Fruit fly (Drosophila melanogaster) whole organism, prepupa: ENCODE measurements around the gene Nsun5.

Source experiments
- CG10631 ChIP-seq: fragments of 200-800 bp; sonication (Bioruptor generic); optimal IDR thresholded peaks from 2 replicates; lab custom pipeline; 2016; ENCODE audit warnings: missing biosample characterization, missing genetic modification characterization
- CG10669 ChIP-seq: fragments of 200-800 bp; sonication (Bioruptor generic); optimal IDR thresholded peaks from 3 replicates; lab custom pipeline; 2018; ENCODE audit warnings: missing biosample characterization, mild to moderate bottlenecking, missing genetic modification characterization, moderate library complexity
- CG11294 ChIP-seq: fragments of 200-800 bp; sonication (Bioruptor generic); IDR thresholded peaks from 2 replicates; pipeline ENCODE4 v1.3.6; 2022; ENCODE audit warnings: missing biosample characterization, missing genetic modification characterization
- CG11762 ChIP-seq: fragments of 200-800 bp; sonication (Bioruptor generic); optimal IDR thresholded peaks from 3 replicates; lab custom pipeline; 2016; ENCODE audit warnings: missing biosample characterization, missing genetic modification characterization; ENCODE audit not compliant: insufficient read depth
- CG16779 ChIP-seq: fragments of 200-800 bp; sonication (Bioruptor generic); optimal IDR thresholded peaks from 3 replicates; lab custom pipeline; 2017; ENCODE audit warnings: missing biosample characterization, mild to moderate bottlenecking, missing genetic modification characterization
- CG3032 ChIP-seq: fragments of 200-800 bp; optimal IDR thresholded peaks from 2 replicates; lab custom pipeline; 2019; ENCODE audit warnings: missing biosample characterization, mild to moderate bottlenecking, missing genetic modification characterization, moderate library complexity
- CG31627 ChIP-seq: fragments of 200-800 bp; sonication (Bioruptor generic); optimal IDR thresholded peaks from 3 replicates; lab custom pipeline; 2016; ENCODE audit warnings: missing biosample characterization, missing genetic modification characterization
- CG32006 ChIP-seq: fragments of 200-800 bp; sonication (Bioruptor generic); optimal IDR thresholded peaks from 3 replicates; lab custom pipeline; 2017; ENCODE audit warnings: missing biosample characterization, mild to moderate bottlenecking, missing genetic modification characterization
- CG34406 ChIP-seq: fragments of 200-800 bp; sonication (Bioruptor generic); optimal IDR thresholded peaks from 3 replicates; lab custom pipeline; 2016; ENCODE audit warnings: missing biosample characterization, missing genetic modification characterization
- CG3919 ChIP-seq: fragments of 200-800 bp; sonication (Bioruptor generic); optimal IDR thresholded peaks from 3 replicates; lab custom pipeline; 2016; ENCODE audit warnings: missing biosample characterization, missing genetic modification characterization
- CG4318 ChIP-seq: fragments of 200-800 bp; sonication (Bioruptor generic); optimal IDR thresholded peaks from 3 replicates; lab custom pipeline; 2017; ENCODE audit warnings: missing biosample characterization, mild to moderate bottlenecking, missing genetic modification characterization
- CG6163 ChIP-seq: fragments of 200-800 bp; sonication (Bioruptor generic); IDR thresholded peaks from 3 replicates; pipeline ENCODE4 v1.3.6; 2022; ENCODE audit warnings: missing biosample characterization, missing genetic modification characterization
- CG6276 ChIP-seq: fragments of 200-800 bp; sonication (Bioruptor generic); optimal IDR thresholded peaks from 2 replicates; lab custom pipeline; 2017; ENCODE audit warnings: missing biosample characterization, mild to moderate bottlenecking, missing genetic modification characterization
- CG6808 ChIP-seq: fragments of 200-800 bp; sonication (Bioruptor generic); optimal IDR thresholded peaks from 3 replicates; lab custom pipeline; 2017; ENCODE audit warnings: missing biosample characterization, missing genetic modification characterization, mild to moderate bottlenecking, moderate library complexity, missing genetic modification reagents
- CG6854 ChIP-seq: fragments of 200-800 bp; sonication (Bioruptor generic); optimal IDR thresholded peaks from 2 replicates; lab custom pipeline; 2017; ENCODE audit warnings: missing biosample characterization, mild to moderate bottlenecking, missing genetic modification characterization
- CG7368 ChIP-seq: fragments of 200-800 bp; sonication (Bioruptor generic); optimal IDR thresholded peaks from 3 replicates; lab custom pipeline; 2016; ENCODE audit warnings: missing biosample characterization, missing genetic modification characterization
- CG8119 ChIP-seq: fragments of 200-800 bp; sonication (Bioruptor generic); IDR thresholded peaks from 3 replicates; pipeline ENCODE4 v1.3.6; 2022; ENCODE audit warnings: missing biosample characterization, missing genetic modification characterization
- CG8632 ChIP-seq: fragments of 200-800 bp; sonication (Bioruptor generic); optimal IDR thresholded peaks from 3 replicates; lab custom pipeline; 2016; ENCODE audit warnings: missing biosample characterization, missing genetic modification characterization
- CG9139 ChIP-seq: fragments of 200-800 bp; sonication (Bioruptor generic); optimal IDR thresholded peaks from 3 replicates; lab custom pipeline; 2017; ENCODE audit warnings: missing biosample characterization, mild to moderate bottlenecking, missing genetic modification characterization
- Eip78C ChIP-seq: fragments of 200-800 bp; sonication (Bioruptor generic); peaks from one replicate; lab custom pipeline; 2016; ENCODE audit warnings: missing biosample characterization, missing genetic modification characterization
- Eip93F ChIP-seq: fragments of 200-800 bp; sonication (Bioruptor generic); optimal IDR thresholded peaks from 2 replicates; lab custom pipeline; 2016; ENCODE audit warnings: missing biosample characterization, mild to moderate bottlenecking, missing genetic modification characterization
- Ets21C ChIP-seq: fragments of 200-800 bp; sonication (Bioruptor generic); optimal IDR thresholded peaks from 3 replicates; lab custom pipeline; 2016; ENCODE audit warnings: missing biosample characterization, missing genetic modification characterization
- Gug ChIP-seq: fragments of 200-800 bp; sonication (Bioruptor generic); IDR thresholded peaks from 2 replicates; pipeline ENCODE4 v1.3.6; 2022; ENCODE audit warnings: missing biosample characterization, missing genetic modification characterization
- Hr38 ChIP-seq: sonication (Bioruptor generic); optimal IDR thresholded peaks from 2 replicates; lab custom pipeline; 2016; ENCODE audit warnings: missing biosample characterization, missing genetic modification characterization
- Hr4 ChIP-seq: fragments of 200-800 bp; sonication (Bioruptor generic); optimal IDR thresholded peaks from 3 replicates; lab custom pipeline; 2016; ENCODE audit warnings: missing biosample characterization, missing genetic modification characterization
- Lpt ChIP-seq: fragments of 200-800 bp; sonication (Bioruptor generic); optimal IDR thresholded peaks from 3 replicates; lab custom pipeline; 2016; ENCODE audit warnings: missing biosample characterization, missing genetic modification characterization
- Met ChIP-seq: fragments of 200-800 bp; sonication (Bioruptor generic); optimal IDR thresholded peaks from 3 replicates; lab custom pipeline; 2016; ENCODE audit warnings: missing biosample characterization, missing genetic modification characterization
- OdsH ChIP-seq: fragments of 200-800 bp; sonication (Bioruptor generic); optimal IDR thresholded peaks from 3 replicates; lab custom pipeline; 2016; ENCODE audit warnings: missing biosample characterization, missing genetic modification characterization
- Smox ChIP-seq: fragments of 200-800 bp; sonication (Bioruptor generic); optimal IDR thresholded peaks from 3 replicates; lab custom pipeline; 2016; ENCODE audit warnings: missing biosample characterization, missing genetic modification characterization
- Sox14 ChIP-seq: fragments of 200-800 bp; sonication (Bioruptor generic); optimal IDR thresholded peaks from 3 replicates; lab custom pipeline; 2016; ENCODE audit warnings: missing biosample characterization, missing genetic modification characterization
- Sox15 ChIP-seq: fragments of 200-800 bp; sonication (Bioruptor generic); optimal IDR thresholded peaks from 3 replicates; lab custom pipeline; 2016; ENCODE audit warnings: missing biosample characterization, missing genetic modification characterization
- achi ChIP-seq: fragments of 200-800 bp; sonication (Bioruptor generic); optimal IDR thresholded peaks from 3 replicates; lab custom pipeline; 2016; ENCODE audit warnings: missing biosample characterization, missing genetic modification characterization
- acj6 ChIP-seq: fragments of 200-800 bp; sonication (Bioruptor generic); optimal IDR thresholded peaks from 3 replicates; lab custom pipeline; 2016; ENCODE audit warnings: missing biosample characterization, missing genetic modification characterization
- cyc ChIP-seq: fragments of 200-800 bp; sonication (Bioruptor generic); optimal IDR thresholded peaks from 3 replicates; lab custom pipeline; 2016; ENCODE audit warnings: missing biosample characterization, missing genetic modification characterization
- dsx ChIP-seq: fragments of 200-800 bp; optimal IDR thresholded peaks from 3 replicates; lab custom pipeline; 2019; ENCODE audit warnings: missing biosample characterization, mild to moderate bottlenecking, missing genetic modification characterization, moderate library complexity; ENCODE audit not compliant: poor library complexity, severe bottlenecking
- eg ChIP-seq: fragments of 200-800 bp; sonication (Bioruptor generic); IDR thresholded peaks from 3 replicates; pipeline ENCODE4 v1.3.6; 2022; ENCODE audit warnings: missing biosample characterization, missing genetic modification characterization
- esn ChIP-seq: fragments of 200-800 bp; sonication (Bioruptor generic); optimal IDR thresholded peaks from 2 replicates; lab custom pipeline; 2016; ENCODE audit warnings: missing biosample characterization, mild to moderate bottlenecking, missing genetic modification characterization, moderate library complexity
- fd59A ChIP-seq: fragments of 200-800 bp; sonication (Bioruptor generic); optimal IDR thresholded peaks from 2 replicates; lab custom pipeline; 2017; ENCODE audit warnings: missing biosample characterization, mild to moderate bottlenecking, missing genetic modification characterization, missing genetic modification reagents
- fkh ChIP-seq: fragments of 200-800 bp; sonication (Bioruptor generic); optimal IDR thresholded peaks from 3 replicates; lab custom pipeline; 2017; ENCODE audit warnings: missing biosample characterization, mild to moderate bottlenecking, missing genetic modification characterization, moderate library complexity
- lz ChIP-seq: fragments of 200-800 bp; sonication (Bioruptor generic); optimal IDR thresholded peaks from 3 replicates; lab custom pipeline; 2016; ENCODE audit warnings: missing biosample characterization, missing genetic modification characterization
- net ChIP-seq: fragments of 200-800 bp; sonication (Bioruptor generic); optimal IDR thresholded peaks from 3 replicates; lab custom pipeline; 2016; ENCODE audit warnings: missing biosample characterization, missing genetic modification characterization
- pdm3 ChIP-seq: fragments of 200-800 bp; sonication (Bioruptor generic); optimal IDR thresholded peaks from 3 replicates; lab custom pipeline; 2016; ENCODE audit warnings: missing biosample characterization, missing genetic modification characterization
- salr ChIP-seq, 2 experiments: fragments of 200-800 bp; sonication (Bioruptor generic); optimal IDR thresholded peaks; 3 replicates each; lab custom pipeline; 2016 to 2018; ENCODE audit warnings: missing biosample characterization in 2 of 2, missing genetic modification characterization in 2 of 2, mild to moderate bottlenecking in 1 of 2
- spab ChIP-seq: fragments of 200-800 bp; sonication (Bioruptor generic); optimal IDR thresholded peaks from 2 replicates; lab custom pipeline; 2017; ENCODE audit warnings: missing biosample characterization, mild to moderate bottlenecking, missing genetic modification characterization, missing genetic modification reagents
- svp ChIP-seq: fragments of 200-800 bp; sonication (Bioruptor generic); peaks from one replicate; lab custom pipeline; 2016; ENCODE audit warnings: missing biosample characterization, missing genetic modification characterization
- topi ChIP-seq: fragments of 200-800 bp; sonication (Bioruptor generic); optimal IDR thresholded peaks from 3 replicates; lab custom pipeline; 2016; ENCODE audit warnings: missing biosample characterization, missing genetic modification characterization
- vri ChIP-seq: fragments of 200-800 bp; sonication (Bioruptor generic); optimal IDR thresholded peaks from 3 replicates; lab custom pipeline; 2016; ENCODE audit warnings: missing biosample characterization, mild to moderate bottlenecking, missing genetic modification characterization

The Nsun5 gene

DNA sequence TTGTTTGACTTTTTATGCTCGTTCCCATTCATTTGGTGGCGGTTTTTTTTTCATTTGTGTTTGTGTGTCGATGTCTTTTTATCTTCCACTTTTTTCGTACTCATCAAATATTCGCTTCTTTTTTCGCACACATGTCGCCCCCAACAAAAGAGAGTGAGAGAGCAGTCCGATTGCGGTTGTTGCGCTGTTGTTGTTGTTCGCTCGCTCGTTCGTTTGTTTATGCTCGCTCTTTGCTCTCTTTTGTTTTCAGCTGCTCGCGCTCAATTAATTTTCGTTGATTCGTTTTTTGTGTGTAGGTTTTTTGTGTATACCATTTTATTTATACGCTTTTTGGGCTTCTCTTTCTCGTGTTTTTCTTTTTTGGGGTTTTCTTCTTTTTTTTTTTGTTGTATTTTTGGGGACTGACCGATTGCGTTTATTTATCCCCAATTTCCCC lies 3.5 kb upstream of the Nsun5 start (continued):
- peak; percentile 29 for TF ChIP-seq Lpt (GFP tag; lab: Kevin White, UChicago)
- TF ChIP-seq esn (GFP tag; lab: Kevin White, UChicago) = no peak
- no peak for TF ChIP-seq salr (GFP tag; optimal IDR thresholded peaks at IDR 0.05; lab: Kevin White, UChicago)
- peak; percentile 2 for TF ChIP-seq Eip78C (GFP tag; lab: Kevin White, UChicago)
- TF ChIP-seq Gug (GFP tag; lab: Robert Waterston, UW) = no peak
- TF ChIP-seq fkh (GFP tag; lab: Kevin White, UChicago) = no peak
- TF ChIP-seq CG16779 = peak; percentile 42
- no peak for TF ChIP-seq CG11294 (GFP tag; lab: Robert Waterston, UW)
- TF ChIP-seq Hr38 (GFP tag; lab: Kevin White, UChicago) = no peak
- TF ChIP-seq Met (GFP tag; lab: Kevin White, UChicago) = no peak
- TF ChIP-seq CG6854 (GFP tag; lab: Kevin White, UChicago) = peak; percentile 60
- TF ChIP-seq topi (GFP tag; lab: Kevin White, UChicago) = no peak
- no peak for TF ChIP-seq CG7368 (GFP tag; lab: Kevin White, UChicago)
- no peak for TF ChIP-seq CG32006 (GFP tag; lab: Kevin White, UChicago)
- no peak for TF ChIP-seq svp (GFP tag; lab: Kevin White, UChicago)
- peak; percentile 59 for TF ChIP-seq dsx (GFP tag; lab: Kevin White, UChicago)
- no peak for TF ChIP-seq CG8632
- TF ChIP-seq Hr4 = no peak
- TF ChIP-seq OdsH (GFP tag; lab: Kevin White, UChicago) = no peak
- no peak for TF ChIP-seq CG4318 (GFP tag; lab: Kevin White, UChicago)
- TF ChIP-seq CG11762 = no peak
- TF ChIP-seq CG10669 (GFP tag; lab: Kevin White, UChicago) = no peak
- peak; percentile 21 for TF ChIP-seq vri (GFP tag; lab: Kevin White, UChicago)
- TF ChIP-seq CG9139 = peak; percentile 59
- no peak for TF ChIP-seq acj6
- TF ChIP-seq Sox15 (GFP tag; lab: Kevin White, UChicago) = no peak
- TF ChIP-seq fd59A (GFP tag; lab: Kevin White, UChicago) = no peak
- TF ChIP-seq Sox14 (GFP tag; lab: Kevin White, UChicago) = no peak
- peak; percentile 84 for TF ChIP-seq eg (GFP tag; lab: Robert Waterston, UW)
- TF ChIP-seq CG3919 (GFP tag; lab: Kevin White, UChicago) = no peak
- no peak for TF ChIP-seq spab
- peak; percentile 3 for TF ChIP-seq net
- no peak for TF ChIP-seq cyc
- TF ChIP-seq, all 60 proteins: peak for 21

dm6 chr3R:19164873-19165456 lies 2.9 kb upstream of the Nsun5 start:
- TF ChIP-seq CG6163 (GFP tag; lab: Robert Waterston, UW) (peak; percentile 47; the same call in 2 of the 3 replicates), eg (GFP tag; lab: Robert Waterston, UW) (peak; percentile 66), achi (GFP tag; lab: Kevin White, UChicago) (peak; percentile 19), CG3032 (tag; lab: Kevin White, UChicago) (peak; percentile 17), cyc (peak; percentile 58), CG8119 (peak; percentile 25; the same call in 1 of the 3 replicates), svp (GFP tag; lab: Kevin White, UChicago) (peak; percentile 76), Hr4 (peak; percentile 61), Met (GFP tag; lab: Kevin White, UChicago) (peak; percentile 66), CG11762 (peak; percentile 3), CG10669 (GFP tag; lab: Kevin White, UChicago) (peak; percentile 2), Ets21C (GFP tag; lab: Kevin White, UChicago) (no peak), acj6 (peak; percentile 43), CG34406 (peak; percentile 22), Eip78C (GFP tag; lab: Kevin White, UChicago) (peak; percentile 86), pdm3 (peak; percentile 46), Sox14 (GFP tag; lab: Kevin White, UChicago) (peak; percentile 57), fd59A (GFP tag; lab: Kevin White, UChicago) (no peak), net (peak; percentile 51), OdsH (GFP tag; lab: Kevin White, UChicago) (peak; percentile 24), Gug (GFP tag; lab: Robert Waterston, UW) (peak; percentile 9; the same call in 1 of the 2 replicates), lz (peak; percentile 33), CG31627 (GFP tag; lab: Kevin White, UChicago) (peak; percentile 48), CG6276 (GFP tag; lab: Kevin White, UChicago) (peak; percentile 37), Hr38 (GFP tag; lab: Kevin White, UChicago) (no peak), CG10631 (GFP tag; lab: Kevin White, UChicago) (peak; percentile 30), Smox (peak; percentile 32), CG6854 (GFP tag; lab: Kevin White, UChicago) (no peak), Eip93F (GFP tag; lab: Kevin White, UChicago) (no peak), CG4318 (GFP tag; lab: Kevin White, UChicago) (peak; percentile 70), CG6808 (no peak), fkh (GFP tag; lab: Kevin White, UChicago) (peak; percentile 24), CG3919 (GFP tag; lab: Kevin White, UChicago) (peak; percentile 59)
